Worm (Caenorhabditis elegans) whole organism, L2 larva: ENCODE measurements around the gene T16G12.12.

Experiments used
- ama-1 ChIP-seq: fragments of 150-350 bp; optimal IDR thresholded peaks from 2 replicates; lab custom pipeline; 2018; ENCODE audit warnings: inconsistent platforms
- ceh-16 ChIP-seq: fragments of 150-350 bp; optimal IDR thresholded peaks from 2 replicates; lab custom pipeline; 2014; ENCODE audit warnings: missing biosample characterization, missing genetic modification characterization
- elt-3 ChIP-seq: sonication (generic microtip); optimal IDR thresholded peaks from 2 replicates; lab custom pipeline; 2017; ENCODE audit warnings: missing biosample characterization, missing genetic modification characterization
- mab-5 ChIP-seq: fragments of 150-350 bp; optimal IDR thresholded peaks from 2 replicates; lab custom pipeline; 2014; ENCODE audit warnings: missing biosample characterization, missing genetic modification characterization
- nhr-11 ChIP-seq: fragments of 150-350 bp; optimal IDR thresholded peaks from 2 replicates; lab custom pipeline; 2014; ENCODE audit warnings: missing biosample characterization, missing genetic modification characterization
- nhr-129 ChIP-seq: fragments of 150-350 bp; optimal IDR thresholded peaks from 2 replicates; lab custom pipeline; 2014; ENCODE audit warnings: missing biosample characterization, missing genetic modification characterization
- nhr-237 ChIP-seq: fragments of 150-350 bp; optimal IDR thresholded peaks from 2 replicates; lab custom pipeline; 2014; ENCODE audit warnings: missing biosample characterization, missing genetic modification characterization
- snpc-4 ChIP-seq: fragments of 150-350 bp; optimal IDR thresholded peaks from 2 replicates; lab custom pipeline; 2014; ENCODE audit warnings: missing biosample characterization, missing genetic modification characterization
- unc-39 ChIP-seq: fragments of 150-350 bp; optimal IDR thresholded peaks from 2 replicates; lab custom pipeline; 2014; ENCODE audit warnings: missing biosample characterization, missing genetic modification characterization
- unc-62 ChIP-seq: fragments of 150-350 bp; optimal IDR thresholded peaks from 2 replicates; lab custom pipeline; 2014; ENCODE audit warnings: missing biosample characterization, missing genetic modification reagents, missing genetic modification characterization
- zag-1 ChIP-seq: fragments of 150-350 bp; optimal IDR thresholded peaks from 2 replicates; lab custom pipeline; 2014; ENCODE audit warnings: missing biosample characterization, missing genetic modification characterization
- ztf-11 ChIP-seq: sonication (generic microtip); optimal IDR thresholded peaks from 2 replicates; lab custom pipeline; 2017; ENCODE audit warnings: missing biosample characterization, missing genetic modification characterization

ce11 chrIII:10090685-10091084 is 37.3 kb downstream of the T16G12.12 start, which contains the start of gene gtf-2H2C:
- no peak for TF ChIP-seq unc-39
- no peak for TF ChIP-seq unc-62
- TF ChIP-seq ceh-16 (tag; lab: Kevin White, UChicago): no peak
- no peak for TF ChIP-seq elt-3 (tag; lab: Kevin White, UChicago)
- TF ChIP-seq ama-1: no peak
- no peak for TF ChIP-seq nhr-129 (tag; lab: Kevin White, UChicago)
- TF ChIP-seq nhr-11 (tag; lab: Kevin White, UChicago): no peak
- TF ChIP-seq nhr-237 (tag; lab: Kevin White, UChicago): no peak
- TF ChIP-seq zag-1 (tag; lab: Kevin White, UChicago): no peak
- no peak for TF ChIP-seq ztf-11 (tag; lab: Kevin White, UChicago)
- TF ChIP-seq mab-5 (tag; lab: Kevin White, UChicago): no peak
- no peak for TF ChIP-seq snpc-4 (tag; lab: Kevin White, UChicago)
